Fruit fly (Drosophila melanogaster) whole organism, embryonic: Measurements from ENCODE around the gene sif.

Source experiments
- ATbp ChIP-seq: fragments of 200-800 bp; sonication (Bioruptor generic); optimal IDR thresholded peaks from 2 replicates; lab custom pipeline; 2017; ENCODE audit warnings: missing biosample characterization, mild to moderate bottlenecking, missing genetic modification characterization, missing genetic modification reagents
- CG1024 ChIP-seq: fragments of 200-800 bp; sonication (Bioruptor generic); IDR thresholded peaks from 2 replicates; pipeline ENCODE4 v1.3.6; 2022; ENCODE audit warnings: missing biosample characterization, missing genetic modification characterization
- CG11085 ChIP-seq: fragments of 200-800 bp; sonication (Bioruptor generic); IDR thresholded peaks from 2 replicates; pipeline ENCODE4 v1.3.6; 2022; ENCODE audit warnings: missing biosample characterization, missing genetic modification characterization
- CG14710 ChIP-seq: fragments of 200-800 bp; sonication (Bioruptor generic); optimal IDR thresholded peaks from 3 replicates; lab custom pipeline; 2019; ENCODE audit warnings: missing biosample characterization, mild to moderate bottlenecking, missing genetic modification characterization, moderate library complexity
- CG17612 ChIP-seq: fragments of 200-800 bp; sonication (Bioruptor generic); IDR thresholded peaks from 2 replicates; pipeline ENCODE4 v1.3.6; 2022; ENCODE audit warnings: missing biosample characterization, missing genetic modification characterization
- CG17829 ChIP-seq: fragments of 200-800 bp; optimal IDR thresholded peaks from 2 replicates; lab custom pipeline; 2019; ENCODE audit warnings: missing biosample characterization, mild to moderate bottlenecking, missing genetic modification characterization, moderate library complexity
- CG2116 ChIP-seq: fragments of 200-800 bp; sonication (Bioruptor generic); optimal IDR thresholded peaks from 3 replicates; lab custom pipeline; 2018; ENCODE audit warnings: missing biosample characterization, mild to moderate bottlenecking, missing genetic modification characterization
- CG30403 ChIP-seq: fragments of 200-800 bp; sonication (Bioruptor generic); optimal IDR thresholded peaks from 3 replicates; lab custom pipeline; 2016; ENCODE audit warnings: missing biosample characterization, missing genetic modification characterization
- CG34422 ChIP-seq: fragments of 200-800 bp; sonication (Bioruptor generic); IDR thresholded peaks from 3 replicates; pipeline ENCODE4 v1.3.6; 2022; ENCODE audit warnings: missing biosample characterization, missing genetic modification characterization
- CG4617 ChIP-seq: fragments of 200-800 bp; sonication (Bioruptor generic); optimal IDR thresholded peaks from 3 replicates; lab custom pipeline; 2016; ENCODE audit warnings: missing biosample characterization, missing genetic modification characterization, borderline replicate concordance
- CG9797 ChIP-seq: fragments of 200-800 bp; sonication (Bioruptor generic); optimal IDR thresholded peaks from 3 replicates; lab custom pipeline; 2018; ENCODE audit warnings: missing biosample characterization, mild to moderate bottlenecking, missing genetic modification characterization
- CoRest ChIP-seq: fragments of 200-800 bp; sonication (Bioruptor generic); optimal IDR thresholded peaks from 3 replicates; lab custom pipeline; 2018; ENCODE audit warnings: missing biosample characterization, mild to moderate bottlenecking, missing genetic modification characterization, moderate library complexity
- D ChIP-seq, 2 experiments: fragments of 200-800 bp in 1 of 2; fragments of >200 bp in 1 of 2; sonication (Bioruptor generic) in 1 of 2; optimal IDR thresholded peaks; 2 replicates in 1 of 2; 3 replicates in 1 of 2; lab custom pipeline; 2017; ENCODE audit warnings: mild to moderate bottlenecking in 1 of 2, missing biosample characterization in 1 of 2, missing genetic modification characterization in 1 of 2, missing genetic modification reagents in 1 of 2
- Dek ChIP-seq: fragments of 200-800 bp; sonication (Bioruptor generic); optimal IDR thresholded peaks from 3 replicates; lab custom pipeline; 2019; ENCODE audit warnings: missing biosample characterization, mild to moderate bottlenecking, missing genetic modification characterization, moderate library complexity
- Dll ChIP-seq: fragments of 200-800 bp; sonication (Bioruptor generic); IDR thresholded peaks from 4 replicates; pipeline ENCODE4 v1.3.6; 2022; ENCODE audit warnings: missing biosample characterization, missing genetic modification characterization; ENCODE audit not compliant: partially characterized antibody
- Dp ChIP-seq: fragments of 200-800 bp; sonication (Bioruptor generic); optimal IDR thresholded peaks from 2 replicates; lab custom pipeline; 2018; ENCODE audit warnings: missing biosample characterization, mild to moderate bottlenecking, missing genetic modification characterization, moderate library complexity
- E2f2 ChIP-seq: fragments of 200-800 bp; sonication (Bioruptor generic); IDR thresholded peaks from 2 replicates; pipeline ENCODE4 v1.3.6; 2022; ENCODE audit warnings: missing biosample characterization, missing genetic modification characterization
- Elba2 ChIP-seq: fragments of 200-800 bp; sonication (Bioruptor generic); optimal IDR thresholded peaks from 3 replicates; lab custom pipeline; 2016; ENCODE audit warnings: missing biosample characterization, missing genetic modification characterization
- Hr3 ChIP-seq: fragments of 200-800 bp; sonication (Bioruptor generic); optimal IDR thresholded peaks from 3 replicates; lab custom pipeline; 2016; ENCODE audit warnings: missing biosample characterization, missing genetic modification characterization
- Hr39 ChIP-seq: fragments of >200 bp; optimal IDR thresholded peaks from 2 replicates; lab custom pipeline; 2017
- Lhr ChIP-seq: fragments of 200-800 bp; sonication (Bioruptor generic); optimal IDR thresholded peaks from 3 replicates; lab custom pipeline; 2017; ENCODE audit warnings: mild to moderate bottlenecking, missing biosample characterization, missing genetic modification reagents, missing genetic modification characterization
- MBD-R2 ChIP-seq: fragments of 200-800 bp; sonication (Bioruptor generic); IDR thresholded peaks from 2 replicates; pipeline ENCODE4 v1.3.6; 2022; ENCODE audit warnings: missing biosample characterization, missing genetic modification characterization
- MESR4 ChIP-seq: fragments of 200-800 bp; sonication (Bioruptor generic); optimal IDR thresholded peaks from 2 replicates; lab custom pipeline; 2018; ENCODE audit warnings: missing biosample characterization, mild to moderate bottlenecking, missing genetic modification characterization, moderate library complexity
- Med ChIP-seq: fragments of 200-800 bp; sonication (Bioruptor generic); peaks from one replicate; lab custom pipeline; 2016; ENCODE audit warnings: missing biosample characterization, missing genetic modification characterization, mild to moderate bottlenecking, inconsistent platforms, moderate library complexity
- Myb ChIP-seq: fragments of 200-800 bp; sonication (Bioruptor generic); optimal IDR thresholded peaks from 2 replicates; lab custom pipeline; 2016; ENCODE audit warnings: missing biosample characterization, missing genetic modification characterization
- Side ChIP-seq: fragments of 200-800 bp; sonication (Bioruptor generic); optimal IDR thresholded peaks from 2 replicates; lab custom pipeline; 2016; ENCODE audit warnings: missing biosample characterization, missing genetic modification characterization
- Sin3A ChIP-seq: fragments of >200 bp; optimal IDR thresholded peaks from 2 replicates; lab custom pipeline; 2018
- Sry-δ ChIP-seq: fragments of 200-800 bp; sonication (Bioruptor generic); optimal IDR thresholded peaks from 2 replicates; lab custom pipeline; 2016; ENCODE audit warnings: missing biosample characterization, missing genetic modification characterization
- Trl ChIP-seq, 3 experiments: fragments of >200 bp in 2 of 3; fragments of 200-800 bp in 1 of 3; sonication (Bioruptor generic) in 1 of 3; optimal IDR thresholded peaks; 2 replicates in 1 of 3; 3 replicates in 2 of 3; lab custom pipeline; 2016 to 2017; ENCODE audit warnings: missing biosample characterization in 1 of 3, missing genetic modification characterization in 1 of 3
- al ChIP-seq: fragments of 200-800 bp; sonication (Bioruptor generic); IDR thresholded peaks from 2 replicates; pipeline ENCODE4 v1.3.6; 2022; ENCODE audit warnings: missing biosample characterization, missing genetic modification characterization
- amos ChIP-seq: fragments of 200-800 bp; sonication (Bioruptor generic); IDR thresholded peaks from 2 replicates; pipeline ENCODE4 v1.3.6; 2022; ENCODE audit warnings: missing biosample characterization, missing genetic modification characterization; ENCODE audit not compliant: partially characterized antibody
- exex ChIP-seq: fragments of 200-800 bp; sonication (Bioruptor generic); optimal IDR thresholded peaks from 4 replicates; lab custom pipeline; 2018; ENCODE audit warnings: missing biosample characterization, mild to moderate bottlenecking, missing genetic modification characterization, moderate library complexity
- fd102C ChIP-seq: fragments of 200-800 bp; sonication (Bioruptor generic); optimal IDR thresholded peaks from 2 replicates; lab custom pipeline; 2018; ENCODE audit warnings: missing biosample characterization, mild to moderate bottlenecking, missing genetic modification characterization, moderate library complexity
- fd96Cb ChIP-seq: fragments of 200-800 bp; sonication (Bioruptor generic); optimal IDR thresholded peaks from 2 replicates; lab custom pipeline; 2018; ENCODE audit warnings: missing biosample characterization, mild to moderate bottlenecking, missing genetic modification characterization, moderate library complexity
- fru ChIP-seq: fragments of >200 bp; optimal IDR thresholded peaks from 2 replicates; lab custom pipeline; 2017
- gfzf ChIP-seq: fragments of 200-800 bp; sonication (Bioruptor generic); optimal IDR thresholded peaks from 2 replicates; lab custom pipeline; 2016; ENCODE audit warnings: missing biosample characterization, mild to moderate bottlenecking, missing genetic modification characterization, moderate library complexity
- inv ChIP-seq: fragments of 200-800 bp; sonication (Bioruptor generic); IDR thresholded peaks from 2 replicates; pipeline ENCODE4 v1.3.6; 2022; ENCODE audit warnings: missing biosample characterization, missing genetic modification characterization; ENCODE audit not compliant: partially characterized antibody
- kah ChIP-seq: fragments of 200-800 bp; sonication (Bioruptor generic); optimal IDR thresholded peaks from 2 replicates; lab custom pipeline; 2018; ENCODE audit warnings: missing biosample characterization, mild to moderate bottlenecking, missing genetic modification characterization
- lbe ChIP-seq: fragments of 200-800 bp; sonication (Bioruptor generic); optimal IDR thresholded peaks from 2 replicates; lab custom pipeline; 2016; ENCODE audit warnings: missing biosample characterization, mild to moderate bottlenecking, missing genetic modification characterization
- nmo ChIP-seq: fragments of 200-800 bp; sonication (Bioruptor generic); optimal IDR thresholded peaks from 2 replicates; lab custom pipeline; 2018; ENCODE audit warnings: missing biosample characterization, mild to moderate bottlenecking, missing genetic modification characterization, moderate library complexity
- pros ChIP-seq: fragments of 200-800 bp; sonication (Bioruptor generic); optimal IDR thresholded peaks from 3 replicates; lab custom pipeline; 2019; ENCODE audit warnings: missing biosample characterization, mild to moderate bottlenecking, missing genetic modification characterization, moderate library complexity
- sens ChIP-seq: fragments of 200-800 bp; sonication (Bioruptor generic); peaks from one replicate; lab custom pipeline; 2016; ENCODE audit warnings: missing biosample characterization, missing genetic modification characterization
- stwl ChIP-seq: fragments of 200-800 bp; sonication (Bioruptor generic); optimal IDR thresholded peaks from 3 replicates; lab custom pipeline; 2018; ENCODE audit warnings: missing biosample characterization, mild to moderate bottlenecking, missing genetic modification characterization, moderate library complexity
- unc-4 ChIP-seq: fragments of 200-800 bp; sonication (Bioruptor generic); IDR thresholded peaks from 2 replicates; pipeline ENCODE4 v1.3.6; 2022; ENCODE audit warnings: missing biosample characterization, missing genetic modification characterization; ENCODE audit not compliant: partially characterized antibody

The sif gene

dm6 chr3L:5779476-5780401 lies 122.0 kb downstream of the sif start, which contains the start of the genes Myt1, PGRP-LD and Pmi (continued):
- TF ChIP-seq Sry-δ (GFP tag; lab: Kevin White, UChicago) (peak; percentile 61), exex (tag; lab: Kevin White, UChicago) (no peak), Sin3A (lab: Kevin White, UChicago) (peak; percentile 55), Dp (GFP tag; lab: Kevin White, UChicago) (peak; percentile 86), CG11085 (GFP tag; lab: Robert Waterston, UW) (no peak), kah (GFP tag; lab: Kevin White, UChicago) (no peak), Hr39 (lab: Kevin White, UChicago) (no peak), D (optimal IDR thresholded peaks at IDR 0.05; lab: Kevin White, UChicago) (peak; percentile 36), D (GFP tag; optimal IDR thresholded peaks at IDR 0.05; lab: Kevin White, UChicago) (no peak), Side (GFP tag; lab: Kevin White, UChicago) (no peak), al (GFP tag; lab: Robert Waterston, UW) (no peak), Lhr (GFP tag; lab: Kevin White, UChicago) (peak; percentile 11), unc-4 (GFP tag; lab: Robert Waterston, UW) (peak; percentile 37; the same call in 1 of the 2 replicates), fd96Cb (no peak), Dek (tag; lab: Kevin White, UChicago) (no peak), gfzf (GFP tag; lab: Kevin White, UChicago) (peak; percentile 81), Elba2 (GFP tag; lab: Kevin White, UChicago) (peak; percentile 56), amos (GFP tag; lab: Robert Waterston, UW) (0 out of 2 replicates have a peak, but pooled peaks have one; percentile 4), CG1024 (no peak), lbe (GFP tag; lab: Kevin White, UChicago) (peak; percentile 2), pros (peak; percentile 39), inv (GFP tag; lab: Robert Waterston, UW) (0 out of 2 replicates have a peak, but pooled peaks have one; percentile 7), CG30403 (GFP tag; lab: Kevin White, UChicago) (peak; percentile 13), Myb (GFP tag; lab: Kevin White, UChicago) (peak; percentile 38), CG17829 (tag; lab: Kevin White, UChicago) (no peak), MBD-R2 (GFP tag; lab: Robert Waterston, UW) (peak; percentile 33; the same call in 1 of the 2 replicates), CG4617 (GFP tag; lab: Kevin White, UChicago) (peak; percentile 21), fru (lab: Kevin White, UChicago) (no peak), fd102C (GFP tag; lab: Kevin White, UChicago) (no peak), Med (GFP tag; lab: Kevin White, UChicago) (peak; percentile 73), CG9797 (peak; percentile 70), MESR4 (GFP tag; lab: Kevin White, UChicago) (peak; percentile 60), E2f2 (GFP tag; lab: Robert Waterston, UW) (peak; percentile 91), ATbp (GFP tag; lab: Kevin White, UChicago) (no peak), stwl (tag; lab: Kevin White, UChicago) (peak; percentile 5), Hr3 (no peak), Trl (optimal IDR thresholded peaks at IDR 0.05; lab: Kevin White, UChicago) (no peak), Trl (GFP tag; optimal IDR thresholded peaks at IDR 0.05; lab: Kevin White, UChicago) (no peak), CG34422 (peak; percentile 33; the same call in 1 of the 3 replicates), nmo (GFP tag; lab: Kevin White, UChicago) (peak; percentile 24), sens (no peak), Dll (GFP tag; lab: Robert Waterston, UW) (0 out of 4 replicates have a peak, but pooled peaks have one; percentile 23), CoRest (tag; lab: Kevin White, UChicago) (peak; percentile 10), CG17612 (GFP tag; lab: Robert Waterston, UW) (no peak), CG2116 (GFP tag; lab: Kevin White, UChicago) (peak; percentile 32), CG14710 (peak; percentile 49)
